Worm (Caenorhabditis elegans): ENCODE data around the gene mob-2.

DNA sequence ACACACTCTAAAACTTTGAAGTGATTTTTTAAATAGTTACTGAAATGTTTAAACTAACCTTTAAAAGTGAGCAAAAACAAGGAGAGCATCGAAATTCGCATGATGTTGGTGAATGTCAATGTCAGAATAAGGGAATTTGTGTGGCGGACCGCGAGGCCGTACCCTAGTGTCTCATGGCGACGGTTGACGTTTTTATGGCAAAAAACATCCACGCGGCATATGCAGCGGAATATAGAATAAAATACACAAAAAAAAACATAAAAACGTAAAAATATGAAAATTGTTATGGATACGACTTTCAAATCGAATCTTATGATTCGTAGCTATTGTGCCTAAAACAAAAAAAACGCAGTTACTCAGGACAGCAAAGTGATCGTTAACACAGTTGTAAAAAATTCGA is 20.0 kb upstream of the mob-2 start, which contains the start of gene cwp-5:
- no peak for TF ChIP-seq ZK546.5 (tag; optimal IDR thresholded peaks at IDR 0.05)
- no peak for TF ChIP-seq attf-4 (tag; optimal IDR thresholded peaks at IDR 0.05)
- no peak for TF ChIP-seq ctbp-1 (GFP tag; IDR thresholded peaks at IDR 0.05)
- TF ChIP-seq cey-2 (tag; optimal IDR thresholded peaks at IDR 0.05; ENCODE audit: borderline replicate concordance, insufficient read depth), result no peak
- no peak for TF ChIP-seq mdl-1 (tag; optimal IDR thresholded peaks at IDR 0.05)
- no peak for TF ChIP-seq mdt-29 (GFP tag; IDR thresholded peaks at IDR 0.05)
- no peak for TF ChIP-seq pqm-1 (tag; optimal IDR thresholded peaks at IDR 0.05)
- TF ChIP-seq nhr-11 (tag; optimal IDR thresholded peaks at IDR 0.05), result no peak
- no peak for TF ChIP-seq egl-27 (tag; optimal IDR thresholded peaks at IDR 0.05)
- TF ChIP-seq dpl-1 (GFP tag; optimal IDR thresholded peaks at IDR 0.05), result no peak
- TF ChIP-seq nhr-41 (GFP tag; IDR thresholded peaks at IDR 0.05), result no peak
- no peak for TF ChIP-seq lin-39 (tag; optimal IDR thresholded peaks at IDR 0.05)

Measured in whole organism, L4 larva.